Worm (Caenorhabditis elegans) whole organism, midembryonic: Measurements from ENCODE around the gene pup-2.

Experiments
- T22C8.4 ChIP-seq: fragments of 200-800 bp; sonication (Bioruptor generic); IDR thresholded peaks from 2 replicates; pipeline ENCODE4 v1.3.6; 2022; ENCODE audit warnings: missing genetic modification characterization, missing compliant biosample characterization
- cog-1 ChIP-seq: sonication (generic microtip); optimal IDR thresholded peaks from 2 replicates; lab custom pipeline; 2016; ENCODE audit warnings: missing genetic modification characterization, missing compliant biosample characterization
- flt-1 ChIP-seq: fragments of 200-800 bp; sonication (Bioruptor generic); IDR thresholded peaks from 2 replicates; pipeline ENCODE4 v1.3.6; 2022; ENCODE audit warnings: missing genetic modification characterization, missing compliant biosample characterization
- klf-2 ChIP-seq: fragments of 200-800 bp; sonication (Bioruptor generic); conservative IDR thresholded peaks from 2 replicates; pipeline ENCODE4 v1.3.6; 2022; ENCODE audit warnings: missing genetic modification reagents, missing genetic modification characterization, missing compliant biosample characterization
- med-1 ChIP-seq: sonication (generic microtip); optimal IDR thresholded peaks from 2 replicates; lab custom pipeline; 2017; ENCODE audit warnings: missing genetic modification characterization, mild to moderate bottlenecking, missing compliant biosample characterization, antibody characterized with exemption, missing genetic modification reagents; ENCODE audit not compliant: insufficient read depth
- ref-1 ChIP-seq: fragments of 200-800 bp; sonication (Bioruptor generic); conservative IDR thresholded peaks from 2 replicates; pipeline ENCODE4 v1.3.6; 2022; ENCODE audit warnings: missing genetic modification reagents, missing genetic modification characterization, missing compliant biosample characterization
- tab-1 ChIP-seq: fragments of 200-800 bp; sonication (Bioruptor generic); IDR thresholded peaks from 2 replicates; pipeline ENCODE4 v1.3.6; 2022; ENCODE audit warnings: missing genetic modification characterization, missing compliant biosample characterization
- ztf-23 ChIP-seq: fragments of 200-800 bp; sonication (Bioruptor generic); IDR thresholded peaks from 2 replicates; pipeline ENCODE4 v1.3.6; 2022; ENCODE audit warnings: missing genetic modification reagents, missing genetic modification characterization, missing compliant biosample characterization
- ztf-29 ChIP-seq: fragments of 200-800 bp; sonication (Bioruptor generic); IDR thresholded peaks from 2 replicates; pipeline ENCODE4 v1.3.6; 2022; ENCODE audit warnings: missing genetic modification reagents, missing genetic modification characterization, missing compliant biosample characterization

pup-2 gene

ce11 chrIII:5227831-5228467 is 42.2 kb downstream of the pup-2 start, which contains the start of the genes C34E10.12, C34E10.10 and atp-2:
C34E10.12 (minus strand) TSS chrIII:5227881.
C34E10.10 (minus strand) TSS chrIII:5227884.
atp-2 (plus strand) TSS chrIII:5228417.
- TF ChIP-seq ztf-29 (peak; percentile 72), T22C8.4 (GFP tag; lab: Robert Waterston, UW) (no peak), ref-1 (GFP tag; lab: Robert Waterston, UW) (no peak), klf-2 (GFP tag; lab: Robert Waterston, UW) (no peak; the same call in 1 of the 2 replicates), tab-1 (no peak), ztf-23 (GFP tag; lab: Robert Waterston, UW) (peak; percentile 69; the same call in 1 of the 2 replicates), cog-1 (tag; lab: Kevin White, UChicago) (peak; percentile 25), med-1 (peak; percentile 7), flt-1 (GFP tag; lab: Robert Waterston, UW) (no peak; the same call in 1 of the 2 replicates)

- no peak for TF ChIP-seq flt-1 (GFP tag; lab: Robert Waterston, UW)
- no peak for TF ChIP-seq ztf-23 (GFP tag; lab: Robert Waterston, UW)
- TF ChIP-seq ztf-29 = no peak
- no peak for TF ChIP-seq med-1
- TF ChIP-seq klf-2 (GFP tag; lab: Robert Waterston, UW) = no peak
- TF ChIP-seq cog-1 (tag; lab: Kevin White, UChicago) = no peak
- TF ChIP-seq T22C8.4 (GFP tag; lab: Robert Waterston, UW) = no peak
These were observed 43.1 kb downstream of the pup-2 start for ce11 chrIII:5228839-5229238.

- TF ChIP-seq med-1 = no peak
- TF ChIP-seq cog-1 (tag; lab: Kevin White, UChicago) = no peak
- no peak for TF ChIP-seq ztf-23 (GFP tag; lab: Robert Waterston, UW)
- TF ChIP-seq flt-1 (GFP tag; lab: Robert Waterston, UW) = no peak
- TF ChIP-seq ztf-29 = no peak
- no peak for TF ChIP-seq ref-1 (GFP tag; lab: Robert Waterston, UW)
- TF ChIP-seq T22C8.4 (GFP tag; lab: Robert Waterston, UW) = no peak
- TF ChIP-seq tab-1 = no peak
- no peak for TF ChIP-seq klf-2 (GFP tag; lab: Robert Waterston, UW)
These were observed 44.0 kb downstream of the pup-2 start for ce11 chrIII:5229511-5230250.

- TF ChIP-seq tab-1 (no peak), cog-1 (tag; lab: Kevin White, UChicago) (no peak), ztf-29 (no peak)
These were observed 44.7 kb downstream of the pup-2 start, which contains the start of gene prmt-5 for ce11 chrIII:5230415-5230814. prmt-5 (plus strand) TSS chrIII:5230555.

- TF ChIP-seq flt-1 (GFP tag; lab: Robert Waterston, UW) (no peak), ztf-29 (no peak)
These were observed 47.4 kb downstream of the pup-2 start for ce11 chrIII:5233140-5233539.

ce11 chrIII:5234312-5234711 is 48.6 kb downstream of the pup-2 start, which contains the start of gene mrps-26:
mrps-26 (plus strand) TSS chrIII:5234612.
- TF ChIP-seq klf-2 (GFP tag; lab: Robert Waterston, UW) (no peak), ref-1 (GFP tag; lab: Robert Waterston, UW) (no peak), med-1 (no peak), ztf-29 (no peak), cog-1 (tag; lab: Kevin White, UChicago) (no peak), T22C8.4 (GFP tag; lab: Robert Waterston, UW) (no peak)

ce11 chrIII:5236104-5236503 is 50.4 kb downstream of the pup-2 start, which contains the start of gene prx-10:
prx-10 (plus strand) TSS chrIII:5236404.
- TF ChIP-seq tab-1 = no peak
- TF ChIP-seq med-1 = no peak
- TF ChIP-seq flt-1 (GFP tag; lab: Robert Waterston, UW) = no peak
- TF ChIP-seq klf-2 (GFP tag; lab: Robert Waterston, UW) = no peak
- TF ChIP-seq cog-1 (tag; lab: Kevin White, UChicago) = no peak
